Fruit fly (Drosophila melanogaster): ENCODE measurements around the gene CG31689.
A peak's percentile ranks its signal among the peaks of the same experiment; 100 is the strongest.

Gene CG31689

DNA sequence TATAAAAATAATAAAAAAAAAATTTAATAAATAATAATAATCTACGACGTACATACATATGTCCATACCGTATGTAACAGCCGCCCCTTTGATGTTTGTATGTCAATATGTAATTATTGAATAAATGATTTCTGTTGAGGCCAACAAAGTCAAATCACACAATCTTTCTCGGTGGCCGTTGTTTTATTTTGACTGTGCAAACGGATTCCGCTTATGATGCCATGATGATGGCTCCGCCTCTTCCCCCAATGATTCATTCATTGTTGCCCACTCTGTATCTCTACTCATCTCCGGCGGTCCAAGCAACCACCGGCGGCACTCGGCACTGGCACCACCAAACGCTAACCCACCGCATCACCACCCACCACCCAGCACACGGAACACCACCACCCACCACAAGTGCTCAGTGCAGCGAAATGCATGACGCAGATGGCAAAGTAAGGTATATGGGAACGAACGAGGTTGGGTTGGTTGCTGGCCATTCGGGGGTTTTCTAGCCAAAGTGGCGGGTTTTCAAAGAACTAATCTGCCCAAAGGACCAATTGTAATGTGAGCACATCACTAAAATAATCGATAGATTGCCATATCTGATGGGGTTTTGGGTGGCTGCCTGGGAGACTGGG, 23.8 kb downstream of the CG31689 start (continued):
- TF ChIP-seq h (optimal IDR thresholded peaks at IDR 0.05) (no peak), CG18764 (GFP tag; optimal IDR thresholded peaks at IDR 0.05) (no peak), Bdp1 (GFP tag; optimal IDR thresholded peaks at IDR 0.05) (no peak), az2 (GFP tag; optimal IDR thresholded peaks at IDR 0.05) (no peak), CG4360 (GFP tag; IDR thresholded peaks at IDR 0.05) (no peak), CG17361 (GFP tag; IDR thresholded peaks at IDR 0.05) (no peak), Stat92E (GFP tag; optimal IDR thresholded peaks at IDR 0.05) (no peak), sima (GFP tag; optimal IDR thresholded peaks at IDR 0.05) (no peak), peb (GFP tag; IDR thresholded peaks at IDR 0.05) (no peak), knrl (GFP tag; IDR thresholded peaks at IDR 0.05; ENCODE audit: partially characterized antibody) (no peak), CG17359 (tag; optimal IDR thresholded peaks at IDR 0.05) (no peak)

DNA sequence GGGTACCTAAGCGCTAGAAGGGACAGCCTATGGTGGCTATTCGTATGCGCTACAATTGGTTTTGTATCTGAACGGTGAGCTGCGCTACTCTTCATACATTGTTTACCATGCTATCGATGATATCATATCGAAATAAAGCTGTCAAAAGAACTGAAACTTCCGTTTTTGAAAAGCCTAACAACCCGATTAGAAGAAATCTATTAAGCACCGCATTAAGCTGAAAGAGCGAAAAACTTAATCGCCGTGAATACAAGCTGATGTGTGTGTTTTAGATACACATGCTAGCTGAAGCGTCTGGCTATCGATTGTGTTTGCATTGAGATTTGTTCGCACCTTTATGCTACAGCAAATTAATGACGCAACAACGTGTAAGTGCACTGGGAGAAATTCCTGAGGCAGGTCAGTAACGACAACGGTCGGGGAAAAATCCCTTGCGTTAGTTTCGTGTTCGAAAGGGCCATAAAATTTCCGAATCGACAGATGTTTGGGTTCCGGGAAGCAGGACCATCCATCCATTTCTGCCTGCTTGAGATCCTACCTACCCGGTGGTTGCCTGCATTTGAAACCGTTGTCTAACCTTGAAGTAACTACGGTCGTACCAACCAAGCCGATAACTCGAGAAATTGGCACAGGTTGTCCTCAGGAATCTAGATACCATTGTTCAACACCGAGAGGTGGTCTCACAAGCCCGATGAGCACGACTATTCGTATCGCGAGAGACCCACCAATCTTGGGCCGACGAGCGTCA, 25.0 kb downstream of the CG31689 start:
- TF ChIP-seq tgo (GFP tag; IDR thresholded peaks at IDR 0.05) (no peak), CG43689 (GFP tag; IDR thresholded peaks at IDR 0.05) (no peak), sd (tag; optimal IDR thresholded peaks at IDR 0.05) (peak; percentile 51), CG18599 (GFP tag; optimal IDR thresholded peaks at IDR 0.05) (peak; percentile 92), Bteb2 (GFP tag; optimal IDR thresholded peaks at IDR 0.05) (peak; percentile 73), Fer1 (GFP tag; optimal IDR thresholded peaks at IDR 0.05) (peak; percentile 86), ssp (GFP tag; IDR thresholded peaks at IDR 0.05) (no peak), Dek (tag; optimal IDR thresholded peaks at IDR 0.05) (peak; percentile 88), CG14050 (GFP tag; IDR thresholded peaks at IDR 0.05) (no peak), Optix (GFP tag; IDR thresholded peaks at IDR 0.05) (no peak), CG6175 (GFP tag; IDR thresholded peaks at IDR 0.05) (no peak), lola (GFP tag; optimal IDR thresholded peaks at IDR 0.05) (peak in 1 of 3 experiments; percentile 61), bsh (GFP tag; optimal IDR thresholded peaks at IDR 0.05) (peak; percentile 73 to 79), tna (GFP tag; IDR thresholded peaks at IDR 0.05; ENCODE audit: partially characterized antibody) (no peak), CG10462 (GFP tag; optimal IDR thresholded peaks at IDR 0.05) (peak; percentile 48), Med (GFP tag) (peak; percentile 98), bab2 (GFP tag; optimal IDR thresholded peaks at IDR 0.05) (peak; percentile 82), sug (tag; optimal IDR thresholded peaks at IDR 0.05) (peak; percentile 65), pita (GFP tag; optimal IDR thresholded peaks at IDR 0.05) (no peak), CG10321 (GFP tag; IDR thresholded peaks at IDR 0.05) (no peak), CG5180 (GFP tag; optimal IDR thresholded peaks at IDR 0.05) (peak; percentile 63), Tbp (GFP tag; optimal IDR thresholded peaks at IDR 0.05) (no peak), CG33213 (GFP tag; optimal IDR thresholded peaks at IDR 0.05) (peak; percentile 72), CG12299 (tag; optimal IDR thresholded peaks at IDR 0.05) (no peak), CG17361 (GFP tag; IDR thresholded peaks at IDR 0.05) (no peak), ab (GFP tag; optimal IDR thresholded peaks at IDR 0.05) (peak; percentile 32), Gsc (GFP tag; IDR thresholded peaks at IDR 0.05) (no peak), pros (GFP tag; optimal IDR thresholded peaks at IDR 0.05) (peak; percentile 31), CG9817 (tag; optimal IDR thresholded peaks at IDR 0.05) (peak; percentile 34), gfzf (GFP tag; optimal IDR thresholded peaks at IDR 0.05) (no peak), CG3838 (GFP tag; optimal IDR thresholded peaks at IDR 0.05) (peak; percentile 71), CG15073 (GFP tag; optimal IDR thresholded peaks at IDR 0.05) (no peak), crc (GFP tag; optimal IDR thresholded peaks at IDR 0.05) (peak; percentile 83), Abd-B (GFP tag; optimal IDR thresholded peaks at IDR 0.05) (peak; percentile 83), CG32532 (GFP tag; IDR thresholded peaks at IDR 0.05) (no peak), Eip74EF (GFP tag; optimal IDR thresholded peaks at IDR 0.05) (peak in 1 of 2 experiments; percentile 83), sqz (GFP tag; optimal IDR thresholded peaks at IDR 0.05) (peak; percentile 18)

Measured in whole organism, embryonic.